Worm (Caenorhabditis elegans) whole organism, L4 larva: ENCODE measurements around the gene skpo-3.

Experiments used
- ZK337.2 ChIP-seq: fragments of 200-800 bp; sonication (Bioruptor generic); IDR thresholded peaks from 2 replicates; pipeline ENCODE4 v1.3.6; 2022; ENCODE audit warnings: missing genetic modification reagents, missing genetic modification characterization, missing compliant biosample characterization
- ceh-82 ChIP-seq: sonication (generic microtip); optimal IDR thresholded peaks from 2 replicates; lab custom pipeline; 2017; ENCODE audit warnings: missing biosample characterization, missing genetic modification characterization
- cey-2 ChIP-seq: sonication (generic microtip); optimal IDR thresholded peaks from 3 replicates; lab custom pipeline; 2017; ENCODE audit warnings: missing genetic modification characterization, mild to moderate bottlenecking, missing compliant biosample characterization, antibody characterized with exemption, borderline replicate concordance; ENCODE audit not compliant: insufficient read depth
- dmd-6 ChIP-seq: fragments of 200-800 bp; sonication (Bioruptor generic); IDR thresholded peaks from 2 replicates; pipeline ENCODE4 v1.3.6; 2022; ENCODE audit warnings: missing genetic modification reagents, missing genetic modification characterization, missing compliant biosample characterization
- dpl-1 ChIP-seq: fragments of 150-350 bp; optimal IDR thresholded peaks from 2 replicates; lab custom pipeline; 2014; ENCODE audit warnings: missing biosample characterization, missing genetic modification reagents, missing genetic modification characterization
- egl-27 ChIP-seq: sonication (generic microtip); optimal IDR thresholded peaks from 3 replicates; lab custom pipeline; 2017; ENCODE audit warnings: missing biosample characterization, missing genetic modification reagents, missing genetic modification characterization
- fos-1 ChIP-seq: fragments of 150-350 bp; optimal IDR thresholded peaks from 2 replicates; lab custom pipeline; 2014; ENCODE audit warnings: missing biosample characterization, missing genetic modification characterization
- lin-39 ChIP-seq: fragments of 150-350 bp; optimal IDR thresholded peaks from 2 replicates; lab custom pipeline; 2014; ENCODE audit warnings: missing biosample characterization, missing genetic modification reagents, missing genetic modification characterization
- lsy-2 ChIP-seq, 2 experiments: fragments of 150-350 bp in 1 of 2; sonication (generic microtip) in 1 of 2; optimal IDR thresholded peaks; 2 replicates each; lab custom pipeline; 2014 to 2017; ENCODE audit warnings: missing biosample characterization in 2 of 2, missing genetic modification characterization in 2 of 2
- pqm-1 ChIP-seq: sonication (generic microtip); optimal IDR thresholded peaks from 2 replicates; lab custom pipeline; 2017; ENCODE audit warnings: missing biosample characterization, missing genetic modification characterization
- skn-1 ChIP-seq: fragments of 150-350 bp; optimal IDR thresholded peaks from 2 replicates; lab custom pipeline; 2014; ENCODE audit warnings: missing biosample characterization, missing genetic modification characterization

DNA sequence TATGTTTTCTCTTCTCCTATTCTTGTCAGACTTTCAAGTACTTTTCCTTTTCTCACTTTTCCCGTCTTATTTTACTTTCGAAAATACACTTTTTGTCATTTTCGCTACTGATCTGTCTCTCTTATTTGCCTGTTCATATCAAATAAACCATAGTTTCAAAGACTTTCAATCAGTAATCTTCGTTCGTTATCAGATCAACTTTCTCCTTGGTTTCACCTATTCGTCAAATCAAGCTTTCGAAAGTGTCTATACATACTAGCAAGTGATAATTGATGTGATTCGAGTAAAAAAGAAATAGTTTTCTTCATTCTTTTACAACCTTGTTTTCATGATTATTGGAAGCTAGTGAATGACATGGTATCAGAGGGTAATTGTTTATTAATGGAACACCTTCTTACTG is 2.9 kb upstream of the skpo-3 start:
- TF ChIP-seq dpl-1 (GFP tag; lab: Kevin White, UChicago) (no peak), dmd-6 (GFP tag; lab: Robert Waterston, UW) (no peak), egl-27 (tag; lab: Kevin White, UChicago) (no peak), ZK337.2 (GFP tag; lab: Robert Waterston, UW) (no peak), ceh-82 (tag; lab: Kevin White, UChicago) (no peak), lsy-2 (tag; optimal IDR thresholded peaks at IDR 0.05; lab: Kevin White, UChicago) (no peak), fos-1 (no peak), skn-1 (tag; lab: Kevin White, UChicago) (no peak), pqm-1 (tag; lab: Kevin White, UChicago) (no peak), lin-39 (tag; lab: Kevin White, UChicago) (no peak), cey-2 (tag; lab: Kevin White, UChicago) (no peak)
